Worm (Caenorhabditis elegans): Measurements from ENCODE around the gene mdt-4.
"Not testable (repeated sequence)": the region's sequence is repeated elsewhere in the genome, so short reads cannot be mapped to it uniquely, and the experiment has no call there.

Gene mdt-4

DNA sequence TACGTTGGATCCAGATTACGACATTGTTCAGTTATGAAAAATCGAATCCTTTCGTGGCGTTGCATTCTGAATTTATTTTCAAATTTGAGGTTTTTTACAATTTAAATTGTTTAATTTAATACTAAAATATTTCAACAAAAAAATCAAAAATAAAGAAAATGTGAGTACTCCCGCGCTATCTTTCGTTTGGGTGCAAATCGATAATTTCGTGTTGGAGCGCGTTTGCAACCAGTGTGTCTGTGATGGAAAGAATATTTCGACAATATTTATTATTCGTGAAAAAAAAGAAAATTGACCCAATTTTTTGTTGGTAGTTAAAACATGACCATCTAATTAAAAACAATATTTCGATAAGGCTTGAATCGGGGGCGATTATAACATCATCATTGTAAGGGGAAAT lies 41.7 kb downstream of the mdt-4 start, which contains the start of gene R05F9.9 (continued):
- peak; percentile 22; the same call in 1 of the 2 replicates for TF ChIP-seq pha-4 (GFP tag; IDR thresholded peaks at IDR 0.05)
- TF ChIP-seq pha-4 (tag; optimal IDR thresholded peaks at IDR 0.05) = no peak
- no peak for TF ChIP-seq tag-97 (GFP tag; IDR thresholded peaks at IDR 0.05)
- TF ChIP-seq nhr-237 (tag; optimal IDR thresholded peaks at IDR 0.05) = no peak
- TF ChIP-seq egl-27 (tag; optimal IDR thresholded peaks at IDR 0.05) = no peak
- TF ChIP-seq daf-16 (GFP tag; optimal IDR thresholded peaks at IDR 0.05) = no peak
- peak; percentile 29 for TF ChIP-seq daf-16 (tag; optimal IDR thresholded peaks at IDR 0.05)
- no peak for TF ChIP-seq D1046.2 (GFP tag; IDR thresholded peaks at IDR 0.05)
- no peak for TF ChIP-seq nhr-25 (tag; optimal IDR thresholded peaks at IDR 0.05; ENCODE audit: borderline replicate concordance, insufficient read depth)
- no peak for TF ChIP-seq snpc-4 (tag; optimal IDR thresholded peaks at IDR 0.05)
- TF ChIP-seq daf-12 (tag; optimal IDR thresholded peaks at IDR 0.05) = no peak
- no peak for TF ChIP-seq zip-2 (tag; optimal IDR thresholded peaks at IDR 0.05)
- peak; percentile 62 for TF ChIP-seq ama-1 (optimal IDR thresholded peaks at IDR 0.05)
- no peak for TF ChIP-seq cey-2 (tag; optimal IDR thresholded peaks at IDR 0.05; ENCODE audit: borderline replicate concordance, insufficient read depth)
- no peak for TF ChIP-seq Y5F2A.4 (GFP tag; optimal IDR thresholded peaks at IDR 0.05)
- no peak for TF ChIP-seq nhr-41 (GFP tag; IDR thresholded peaks at IDR 0.05)
- TF ChIP-seq T20F7.1 (GFP tag; optimal IDR thresholded peaks at IDR 0.05) = peak; percentile 66
- no peak for TF ChIP-seq unc-130 (GFP tag; optimal IDR thresholded peaks at IDR 0.05)
- TF ChIP-seq dmd-6 (GFP tag; IDR thresholded peaks at IDR 0.05) = no peak
- peak; percentile 1 for TF ChIP-seq nhr-48 (tag; optimal IDR thresholded peaks at IDR 0.05)
- no peak for TF ChIP-seq zip-11 (GFP tag; IDR thresholded peaks at IDR 0.05)
- TF ChIP-seq aly-2 (tag; optimal IDR thresholded peaks at IDR 0.05) = no peak
- TF ChIP-seq nhr-42 (GFP tag; IDR thresholded peaks at IDR 0.05) = no peak
- TF ChIP-seq duxl-1 (tag; optimal IDR thresholded peaks at IDR 0.05; ENCODE audit: poor library complexity) = no peak
- TF ChIP-seq ceh-32 (tag; optimal IDR thresholded peaks at IDR 0.05; ENCODE audit: poor library complexity) = no peak
- peak; percentile 43 for TF ChIP-seq hlh-30 (tag; optimal IDR thresholded peaks at IDR 0.05; ENCODE audit: insufficient read depth)
- TF ChIP-seq egl-43 (GFP tag; IDR thresholded peaks at IDR 0.05) = no peak
- TF ChIP-seq fos-1 (tag; optimal IDR thresholded peaks at IDR 0.05) = no peak
- TF ChIP-seq F37D6.2 (tag; optimal IDR thresholded peaks at IDR 0.05) = no peak
- no peak for TF ChIP-seq lin-15B (tag; optimal IDR thresholded peaks at IDR 0.05)
- TF ChIP-seq nhr-76 (tag; optimal IDR thresholded peaks at IDR 0.05) = no peak
- TF ChIP-seq mxl-3 (GFP tag; optimal IDR thresholded peaks at IDR 0.05) = no peak
- TF ChIP-seq ZK546.5 (tag; optimal IDR thresholded peaks at IDR 0.05) = no peak
- TF ChIP-seq snpc-1.2 (GFP tag; IDR thresholded peaks at IDR 0.05) = no peak

DNA sequence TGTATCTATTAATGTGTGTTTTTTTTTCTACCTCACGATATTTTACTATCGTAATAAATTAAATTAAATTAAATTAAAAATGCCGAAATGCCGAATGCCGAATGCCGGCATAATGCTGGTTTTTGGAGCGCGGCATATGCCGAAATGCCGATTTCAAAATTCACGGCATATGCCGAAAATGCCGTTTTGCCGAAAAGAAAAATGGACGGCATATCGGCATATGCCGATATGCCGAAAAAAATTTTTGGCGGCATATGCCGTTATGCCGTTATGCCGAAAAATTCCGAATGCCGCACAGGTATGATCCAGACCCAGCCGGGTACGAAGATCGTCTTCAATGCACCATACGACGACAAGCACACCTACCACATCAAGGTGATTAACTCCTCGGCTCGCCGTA lies 45.2 kb downstream of the mdt-4 start, which contains the start of gene msp-32:
Gene msp-32 (plus strand): TSS at position 301 of the 400 bp plus-strand sequence.
- TF ChIP-seq ceh-62 (tag; optimal IDR thresholded peaks at IDR 0.05); php-3 (GFP tag; IDR thresholded peaks at IDR 0.05); nhr-48 (tag; optimal IDR thresholded peaks at IDR 0.05): not testable (repeated sequence)

DNA sequence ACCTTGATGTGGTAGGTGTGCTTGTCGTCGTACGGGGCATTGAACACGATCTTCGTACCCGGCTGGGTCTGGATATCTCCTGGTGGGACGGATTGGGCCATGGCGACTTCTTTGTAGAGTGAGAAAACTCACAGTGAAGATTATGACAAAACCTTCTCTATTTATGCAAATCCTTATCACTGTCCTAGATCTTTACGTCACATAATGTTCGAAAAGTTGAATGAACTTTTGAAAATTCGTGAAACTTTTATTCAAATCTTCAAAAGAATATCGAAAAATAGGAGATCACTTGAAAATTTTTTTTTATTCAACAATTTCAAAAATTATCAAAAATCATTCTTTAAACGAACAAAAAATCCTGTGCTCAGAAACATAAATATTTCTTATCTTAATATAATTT lies 51.2 kb downstream of the mdt-4 start, which contains the start of gene msp-33:
Gene msp-33 (minus strand): TSS at position 101 of the 400 bp plus-strand sequence.
- TF ChIP-seq daf-12 (tag; optimal IDR thresholded peaks at IDR 0.05) (no peak), aha-1 (tag) (peak; percentile 1)
